Worm (Caenorhabditis elegans): Measurements from ENCODE around the gene par-3.

The par-3 gene

DNA sequence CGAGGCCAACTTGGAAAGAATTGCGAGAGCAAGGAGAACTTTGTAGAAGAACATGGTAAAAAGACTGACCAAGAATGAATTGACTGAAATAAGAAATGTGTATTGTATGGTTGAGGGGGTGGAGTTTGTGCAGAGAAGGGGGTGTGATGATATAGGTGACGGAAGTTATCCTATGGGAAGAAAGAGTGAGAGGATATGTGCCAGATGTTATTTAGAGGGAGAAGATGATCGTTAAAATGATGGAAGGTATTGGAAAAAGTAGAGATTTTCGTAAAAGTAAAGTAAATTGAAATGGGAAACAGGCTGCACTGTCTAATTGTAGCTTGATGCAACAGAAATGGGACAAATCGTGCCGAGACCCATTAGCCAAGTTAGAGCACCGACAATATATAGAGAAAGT is 7.1 kb upstream of the par-3 start, which contains the start of gene sdz-21:
sdz-21 (minus strand) TSS at position 101 of the 400 bp plus-strand sequence.
- TF ChIP-seq C04F5.9 (tag; optimal IDR thresholded peaks at IDR 0.05) (no peak), efl-1 (optimal IDR thresholded peaks at IDR 0.05) (no peak), efl-1 (GFP tag; optimal IDR thresholded peaks at IDR 0.05 in 1 of 2) (peak in 1 of 2 experiments; percentile 8), hlh-17 (GFP tag; optimal IDR thresholded peaks at IDR 0.05; ENCODE audit: borderline replicate concordance) (no peak), snu-23 (GFP tag; optimal IDR thresholded peaks at IDR 0.05) (no peak)

- TF ChIP-seq blmp-1 (tag; optimal IDR thresholded peaks at IDR 0.05) (peak; percentile 25), elt-2 (tag; optimal IDR thresholded peaks at IDR 0.05) (no peak)
These were observed 3.1 kb upstream of the par-3 start, which contains the start of gene F54E7.6 for ce11 chrIII:5660976-5661375. F54E7.6 (minus strand) TSS chrIII:5661085.

DNA sequence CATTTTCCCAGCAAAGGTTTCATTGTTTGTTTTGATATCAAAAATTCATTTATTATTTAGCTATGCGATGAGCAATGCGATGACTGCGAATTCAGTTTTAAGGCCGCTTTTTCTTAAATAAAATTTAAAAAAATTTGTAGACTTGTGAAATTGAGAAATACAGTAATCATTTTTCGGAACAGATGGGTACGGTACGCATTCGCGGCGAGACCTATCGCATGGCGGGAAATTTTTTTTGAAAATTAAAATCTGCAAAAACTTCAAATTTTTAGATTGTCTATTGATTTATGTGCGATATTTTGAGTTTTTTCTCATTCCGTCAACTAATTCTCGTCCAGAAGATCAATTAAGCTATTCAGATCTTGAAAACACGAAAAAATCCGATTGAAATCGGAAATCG is 512 bp upstream of the par-3 start:
- TF ChIP-seq ceh-8 (GFP tag; optimal IDR thresholded peaks at IDR 0.05) (no peak), snu-23 (GFP tag; optimal IDR thresholded peaks at IDR 0.05) (no peak), ceh-63 (GFP tag; optimal IDR thresholded peaks at IDR 0.05) (no peak), tbx-2 (tag; optimal IDR thresholded peaks at IDR 0.05) (no peak), fkh-8 (tag; optimal IDR thresholded peaks at IDR 0.05) (no peak), hlh-4 (tag; optimal IDR thresholded peaks at IDR 0.05) (no peak), pax-3 (tag; optimal IDR thresholded peaks at IDR 0.05) (no peak), lin-15B (tag; optimal IDR thresholded peaks at IDR 0.05) (no peak), nhr-12 (tag; optimal IDR thresholded peaks at IDR 0.05) (no peak), lsy-2 (tag; optimal IDR thresholded peaks at IDR 0.05) (no peak), sox-4 (tag; optimal IDR thresholded peaks at IDR 0.05) (no peak), lir-3 (tag; optimal IDR thresholded peaks at IDR 0.05; ENCODE audit: poor library complexity) (no peak), snpc-4 (tag; optimal IDR thresholded peaks at IDR 0.05) (no peak), dsc-1 (tag; optimal IDR thresholded peaks at IDR 0.05) (no peak), nhr-84 (tag; optimal IDR thresholded peaks at IDR 0.05) (no peak), elt-3 (tag; optimal IDR thresholded peaks at IDR 0.05) (no peak), ztf-11 (tag; optimal IDR thresholded peaks at IDR 0.05) (no peak)

DNA sequence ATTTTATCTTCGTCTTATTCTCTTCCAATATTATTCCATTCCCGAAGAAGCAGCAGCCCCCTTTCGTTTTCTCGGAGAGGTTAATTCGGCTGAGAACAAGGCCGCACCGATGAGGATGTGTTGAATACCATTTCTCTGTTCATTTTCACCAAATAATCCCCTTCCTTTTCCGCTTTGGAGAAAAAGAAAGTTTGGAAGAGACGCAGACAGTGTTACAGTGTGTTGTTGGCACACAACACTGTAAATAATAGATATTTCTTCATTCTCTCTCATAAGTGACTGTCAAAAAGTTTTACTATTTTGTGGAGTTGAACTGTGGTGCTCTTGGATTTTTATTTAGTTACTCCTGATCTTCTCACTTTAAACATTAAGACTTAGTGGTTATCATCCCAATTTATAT is 1.2 kb downstream of the par-3 start:
- TF ChIP-seq aly-2 (tag; optimal IDR thresholded peaks at IDR 0.05) (no peak), nhr-28 (tag; optimal IDR thresholded peaks at IDR 0.05) (no peak), lin-39 (tag; optimal IDR thresholded peaks at IDR 0.05) (no peak), unc-86 (tag; optimal IDR thresholded peaks at IDR 0.05) (no peak), ces-1 (GFP tag; optimal IDR thresholded peaks at IDR 0.05) (no peak), lin-14 (GFP tag; optimal IDR thresholded peaks at IDR 0.05) (peak; percentile 53), efl-3 (GFP tag; optimal IDR thresholded peaks at IDR 0.05) (no peak), fos-1 (tag; optimal IDR thresholded peaks at IDR 0.05) (no peak), blmp-1 (tag; optimal IDR thresholded peaks at IDR 0.05) (peak; percentile 94), hpl-2 (GFP tag; optimal IDR thresholded peaks at IDR 0.05) (no peak), lin-35 (GFP tag; optimal IDR thresholded peaks at IDR 0.05) (peak in 1 of 2 experiments; percentile 22), efl-1 (optimal IDR thresholded peaks at IDR 0.05) (no peak), efl-1 (GFP tag; optimal IDR thresholded peaks at IDR 0.05 in 1 of 2) (peak in 1 of 2 experiments; percentile 93)

ce11 chrIII:5665710-5666109 is 1.7 kb downstream of the par-3 start:
- TF ChIP-seq blmp-1 (tag; optimal IDR thresholded peaks at IDR 0.05) = peak; percentile 48
- TF ChIP-seq lin-14 (GFP tag; optimal IDR thresholded peaks at IDR 0.05) = peak; percentile 23
- no peak for TF ChIP-seq ztf-4 (tag; optimal IDR thresholded peaks at IDR 0.05)
- TF ChIP-seq lin-39 (tag; optimal IDR thresholded peaks at IDR 0.05) = no peak
